Fruit fly (Drosophila melanogaster): ENCODE measurements around the gene CG10365.
A peak's percentile ranks its signal among the peaks of the same experiment; 100 is the strongest.

dm6 chr3R:23704383-23705033 is 18.6 kb upstream of the CG10365 start, which contains the start of gene Gba1b:
- TF ChIP-seq dmrt93B (GFP tag; optimal IDR thresholded peaks at IDR 0.05) (no peak), Mio (GFP tag; optimal IDR thresholded peaks at IDR 0.05) (no peak), Dfd (GFP tag; optimal IDR thresholded peaks at IDR 0.05) (no peak), usp (GFP tag; optimal IDR thresholded peaks at IDR 0.05) (no peak), pan (optimal IDR thresholded peaks at IDR 0.05) (no peak), CG9705 (GFP tag; optimal IDR thresholded peaks at IDR 0.05) (no peak), Rel (GFP tag; optimal IDR thresholded peaks at IDR 0.05) (no peak), Rel (tag; optimal IDR thresholded peaks at IDR 0.05) (no peak), fru (GFP tag; optimal IDR thresholded peaks at IDR 0.05) (no peak), Hnf4 (GFP tag; optimal IDR thresholded peaks at IDR 0.05) (no peak), jim (GFP tag; optimal IDR thresholded peaks at IDR 0.05) (no peak), foxo (GFP tag; optimal IDR thresholded peaks at IDR 0.05) (peak in 1 of 2 experiments; percentile 11)

Data from whole organism, wandering third instar larva.